Worm (Caenorhabditis elegans) whole organism, L3 larva: ENCODE data around the gene ZK1248.11.
"Not testable (repeated sequence)": the region's sequence is repeated elsewhere in the genome, so short reads cannot be mapped to it uniquely, and the experiment has no call there.

Experiments
- ZK546.5 ChIP-seq: sonication (generic microtip); optimal IDR thresholded peaks from 2 replicates; lab custom pipeline; 2017; ENCODE audit warnings: missing biosample characterization, missing genetic modification characterization
- ama-1 ChIP-seq: fragments of 150-350 bp; optimal IDR thresholded peaks from 2 replicates; lab custom pipeline; 2018
- ceh-16 ChIP-seq: sonication (generic microtip); optimal IDR thresholded peaks from 2 replicates; lab custom pipeline; 2017; ENCODE audit warnings: missing biosample characterization, missing genetic modification characterization
- ceh-28 ChIP-seq: fragments of 150-350 bp; optimal IDR thresholded peaks from 2 replicates; lab custom pipeline; 2014; ENCODE audit warnings: missing biosample characterization, missing genetic modification reagents, missing genetic modification characterization
- ceh-82 ChIP-seq: fragments of 150-350 bp; optimal IDR thresholded peaks from 2 replicates; lab custom pipeline; 2014; ENCODE audit warnings: missing biosample characterization, missing genetic modification characterization
- ceh-9 ChIP-seq: sonication (generic microtip); optimal IDR thresholded peaks from 2 replicates; lab custom pipeline; 2018; ENCODE audit warnings: missing biosample characterization, missing genetic modification characterization
- daf-12 ChIP-seq: fragments of 150-350 bp; optimal IDR thresholded peaks from 2 replicates; lab custom pipeline; 2014; ENCODE audit warnings: missing biosample characterization, missing genetic modification reagents, missing genetic modification characterization
- egl-5 ChIP-seq: fragments of 150-350 bp; optimal IDR thresholded peaks from 2 replicates; lab custom pipeline; 2017; ENCODE audit warnings: missing biosample characterization, missing genetic modification reagents, missing genetic modification characterization, inconsistent platforms
- elt-1 ChIP-seq: fragments of 150-350 bp; optimal IDR thresholded peaks from 2 replicates; lab custom pipeline; 2014; ENCODE audit warnings: missing biosample characterization, missing genetic modification characterization
- elt-2 ChIP-seq: sonication (generic microtip); optimal IDR thresholded peaks from 2 replicates; lab custom pipeline; 2016; ENCODE audit warnings: missing genetic modification reagents, mild to moderate bottlenecking, missing genetic modification characterization, missing compliant biosample characterization
- elt-3 ChIP-seq, 3 experiments: fragments of 150-350 bp in 1 of 3; sonication (generic microtip) in 2 of 3; optimal IDR thresholded peaks; 2 replicates in 2 of 3; 4 replicates in 1 of 3; lab custom pipeline; 2014 to 2017; ENCODE audit warnings: missing biosample characterization in 3 of 3, missing genetic modification characterization in 3 of 3
- eor-1 ChIP-seq, 2 experiments: fragments of 150-350 bp; optimal IDR thresholded peaks; 2 replicates each; lab custom pipeline; 2014 to 2018; ENCODE audit warnings: missing biosample characterization in 2 of 2, missing genetic modification characterization in 2 of 2
- fkh-10 ChIP-seq: sonication (generic microtip); optimal IDR thresholded peaks from 2 replicates; lab custom pipeline; 2017; ENCODE audit warnings: missing biosample characterization, missing genetic modification reagents, missing genetic modification characterization
- fkh-2 ChIP-seq: fragments of 150-350 bp; optimal IDR thresholded peaks from 2 replicates; lab custom pipeline; 2014; ENCODE audit warnings: missing biosample characterization, missing genetic modification reagents, missing genetic modification characterization
- fos-1 ChIP-seq: fragments of 150-350 bp; optimal IDR thresholded peaks from 2 replicates; lab custom pipeline; 2014; ENCODE audit warnings: missing biosample characterization, missing genetic modification characterization
- hmg-11 ChIP-seq: sonication (generic microtip); optimal IDR thresholded peaks from 2 replicates; lab custom pipeline; 2016; ENCODE audit warnings: missing genetic modification characterization, missing compliant biosample characterization
- jun-1 ChIP-seq: fragments of 150-350 bp; optimal IDR thresholded peaks from 2 replicates; lab custom pipeline; 2014; ENCODE audit warnings: missing biosample characterization, missing genetic modification reagents, missing genetic modification characterization
- lin-15B ChIP-seq: fragments of 150-350 bp; optimal IDR thresholded peaks from 2 replicates; lab custom pipeline; 2014; ENCODE audit warnings: missing biosample characterization, missing genetic modification characterization
- lin-39 ChIP-seq: fragments of 150-350 bp; optimal IDR thresholded peaks from 2 replicates; lab custom pipeline; 2018; ENCODE audit warnings: missing biosample characterization, missing genetic modification reagents, missing genetic modification characterization
- mdl-1 ChIP-seq: fragments of 150-350 bp; optimal IDR thresholded peaks from 2 replicates; lab custom pipeline; 2014; ENCODE audit warnings: missing biosample characterization, missing genetic modification characterization
- nfya-1 ChIP-seq: sonication (generic microtip); optimal IDR thresholded peaks from 2 replicates; lab custom pipeline; 2017; ENCODE audit warnings: missing genetic modification characterization, mild to moderate bottlenecking, missing compliant biosample characterization, antibody characterized with exemption, moderate library complexity; ENCODE audit not compliant: insufficient read depth
- nhr-11 ChIP-seq: fragments of 150-350 bp; optimal IDR thresholded peaks from 2 replicates; lab custom pipeline; 2014; ENCODE audit warnings: missing biosample characterization, missing genetic modification characterization
- nhr-25 ChIP-seq: sonication (generic microtip); optimal IDR thresholded peaks from 2 replicates; lab custom pipeline; 2017; ENCODE audit warnings: missing biosample characterization, missing genetic modification characterization
- nhr-28 ChIP-seq: fragments of 150-350 bp; optimal IDR thresholded peaks from 2 replicates; lab custom pipeline; 2014; ENCODE audit warnings: missing biosample characterization, missing genetic modification characterization
- nhr-43 ChIP-seq: sonication (generic microtip); optimal IDR thresholded peaks from 2 replicates; lab custom pipeline; 2016; ENCODE audit warnings: mild to moderate bottlenecking, missing genetic modification characterization, missing compliant biosample characterization; ENCODE audit not compliant: poor library complexity, severe bottlenecking
- nhr-67 ChIP-seq: fragments of 150-350 bp; optimal IDR thresholded peaks from 2 replicates; lab custom pipeline; 2014; ENCODE audit warnings: missing biosample characterization, missing genetic modification characterization
- nhr-76 ChIP-seq: fragments of 150-350 bp; sonication (generic microtip); optimal IDR thresholded peaks from 5 replicates; lab custom pipeline; 2014; ENCODE audit warnings: missing biosample characterization, missing genetic modification characterization
- nhr-77 ChIP-seq: fragments of 150-350 bp; optimal IDR thresholded peaks from 2 replicates; lab custom pipeline; 2014; ENCODE audit warnings: missing biosample characterization, missing genetic modification characterization
- pqm-1 ChIP-seq: fragments of 150-350 bp; optimal IDR thresholded peaks from 2 replicates; lab custom pipeline; 2017; ENCODE audit warnings: missing biosample characterization, missing genetic modification characterization, inconsistent platforms
- sea-2 ChIP-seq: fragments of 150-350 bp; sonication (generic microtip); optimal IDR thresholded peaks from 4 replicates; lab custom pipeline; 2014; ENCODE audit warnings: missing biosample characterization, missing genetic modification reagents, missing genetic modification characterization
- skn-1 ChIP-seq: fragments of 150-350 bp; optimal IDR thresholded peaks from 2 replicates; lab custom pipeline; 2014; ENCODE audit warnings: missing biosample characterization, missing genetic modification characterization
- snpc-4 ChIP-seq: fragments of 150-350 bp; optimal IDR thresholded peaks from 2 replicates; lab custom pipeline; 2014; ENCODE audit warnings: missing biosample characterization, missing genetic modification characterization
- tbx-2 ChIP-seq: sonication (generic microtip); optimal IDR thresholded peaks from 2 replicates; lab custom pipeline; 2016; ENCODE audit warnings: mild to moderate bottlenecking, missing genetic modification characterization, missing compliant biosample characterization
- unc-39 ChIP-seq: sonication (generic microtip); optimal IDR thresholded peaks from 4 replicates; lab custom pipeline; 2017; ENCODE audit warnings: missing biosample characterization, missing genetic modification characterization
- unc-62 ChIP-seq: fragments of 150-350 bp; sonication (generic microtip); optimal IDR thresholded peaks from 4 replicates; lab custom pipeline; 2014; ENCODE audit warnings: missing biosample characterization, missing genetic modification reagents, missing genetic modification characterization
- ztf-11 ChIP-seq: fragments of 150-350 bp; optimal IDR thresholded peaks from 2 replicates; lab custom pipeline; 2014; ENCODE audit warnings: missing biosample characterization, missing genetic modification characterization
- ztf-4 ChIP-seq: fragments of 150-350 bp; optimal IDR thresholded peaks from 2 replicates; lab custom pipeline; 2014; ENCODE audit warnings: missing biosample characterization, missing genetic modification characterization

Gene ZK1248.11

ce11 chrII:5820282-5820762 lies 8.1 kb downstream of the ZK1248.11 start, which contains the start of gene ehs-1:
Gene ehs-1 (plus strand): TSS chrII:5820712.
- TF ChIP-seq lin-39 (tag; lab: Kevin White, UChicago): peak; percentile 25
- no peak for TF ChIP-seq unc-62
- peak; percentile 8 for TF ChIP-seq lin-15B (tag; lab: Kevin White, UChicago)
- peak; percentile 65 for TF ChIP-seq sea-2
- peak; percentile 43 for TF ChIP-seq nfya-1 (tag; lab: Kevin White, UChicago)
- TF ChIP-seq egl-5: no peak
- TF ChIP-seq ceh-9 (tag; lab: Kevin White, UChicago): no peak
- TF ChIP-seq nhr-67 (tag; lab: Kevin White, UChicago): no peak
- peak; percentile 26 for TF ChIP-seq snpc-4
- TF ChIP-seq ztf-11 (tag; lab: Kevin White, UChicago): no peak
- no peak for TF ChIP-seq skn-1 (tag; lab: Kevin White, UChicago)

- TF ChIP-seq nhr-76 (tag; lab: Kevin White, UChicago) (no peak), nhr-43 (peak; percentile 49), elt-2 (tag; lab: Kevin White, UChicago) (peak; percentile 53), lin-15B (tag; lab: Kevin White, UChicago) (peak; percentile 20), lin-39 (tag; lab: Kevin White, UChicago) (no peak), snpc-4 (no peak), unc-39 (tag; lab: Kevin White, UChicago) (no peak), pqm-1 (tag; lab: Kevin White, UChicago) (peak; percentile 39), skn-1 (tag; lab: Kevin White, UChicago) (peak; percentile 16)
Measured at ce11 chrII:5819655-5820054, 8.7 kb downstream of the ZK1248.11 start.

- TF ChIP-seq nhr-67 (tag; lab: Kevin White, UChicago) (no peak), nfya-1 (tag; lab: Kevin White, UChicago) (no peak), eor-1 (tag; optimal IDR thresholded peaks at IDR 0.05; lab: Kevin White, UChicago) (no peak), unc-62 (no peak), nhr-43 (no peak)
- TF ChIP-seq, all 47 proteins: peak for 0
Measured at ce11 chrII:5818298-5818697, 10.1 kb downstream of the ZK1248.11 start, which contains the start of gene ZK1248.4. Gene ZK1248.4 (plus strand): TSS chrII:5818598.

ce11 chrII:5816346-5816745 lies 12.0 kb downstream of the ZK1248.11 start, which contains the start of gene ZK1248.20:
Gene ZK1248.20 (plus strand): TSS chrII:5816646.
- TF ChIP-seq tbx-2 (tag; lab: Kevin White, UChicago) (no peak), ama-1 (no peak), ZK546.5 (tag; lab: Kevin White, UChicago) (no peak), elt-1 (tag; lab: Kevin White, UChicago) (no peak), ceh-16 (tag; lab: Kevin White, UChicago) (no peak), fkh-2 (tag; lab: Kevin White, UChicago) (no peak), elt-3 (tag; optimal IDR thresholded peaks at IDR 0.05; lab: Kevin White, UChicago) (no peak), nhr-43 (no peak), hmg-11 (tag; lab: Kevin White, UChicago) (no peak), nhr-28 (tag; lab: Kevin White, UChicago) (no peak), lin-39 (tag; lab: Kevin White, UChicago) (no peak), sea-2 (no peak), unc-62 (no peak), skn-1 (tag; lab: Kevin White, UChicago) (no peak), snpc-4 (no peak), ceh-82 (tag; lab: Kevin White, UChicago) (no peak), ztf-4 (tag; lab: Kevin White, UChicago) (no peak), nhr-11 (tag; lab: Kevin White, UChicago) (no peak)

- not testable (repeated sequence) for TF ChIP-seq ceh-82, elt-2, nhr-28 (tag; lab: Kevin White, UChicago)
- TF ChIP-seq, all 47 proteins: peak for 0; not testable (repeated sequence) for 47
Measured at ce11 chrII:5815382-5815781, 13.0 kb downstream of the ZK1248.11 start, which contains the start of gene wago-5. Gene wago-5 (minus strand): TSS chrII:5815482.

ce11 chrII:5810230-5810629 lies 18.2 kb downstream of the ZK1248.11 start, which contains the start of the genes msp-64 and ZK1248.5:
Gene msp-64 (minus strand): TSS chrII:5810330.
Gene ZK1248.5 (plus strand): TSS chrII:5810514.
- TF ChIP-seq nhr-25 (tag; lab: Kevin White, UChicago) (no peak), nhr-76 (tag; lab: Kevin White, UChicago) (no peak), skn-1 (tag; lab: Kevin White, UChicago) (no peak), ZK546.5 (tag; lab: Kevin White, UChicago) (no peak), ama-1 (no peak), elt-3 (tag; optimal IDR thresholded peaks at IDR 0.05; lab: Kevin White, UChicago) (no peak), ceh-28 (tag; lab: Kevin White, UChicago) (no peak), daf-12 (tag; lab: Kevin White, UChicago) (no peak), eor-1 (tag; optimal IDR thresholded peaks at IDR 0.05; lab: Kevin White, UChicago) (no peak), fkh-10 (no peak), lin-39 (tag; lab: Kevin White, UChicago) (no peak), unc-62 (no peak), nhr-77 (no peak), elt-2 (tag; lab: Kevin White, UChicago) (no peak), fos-1 (tag; lab: Kevin White, UChicago) (no peak), mdl-1 (tag; lab: Kevin White, UChicago) (no peak), jun-1 (no peak)
